Worm (Caenorhabditis elegans) whole organism, mixed stage, embryonic: Measurements from ENCODE around the gene fbxc-34.

Experiments
- blmp-1 ChIP-seq: fragments of 150-350 bp; optimal IDR thresholded peaks from 2 replicates; lab custom pipeline; 2014; ENCODE audit warnings: missing biosample characterization, missing genetic modification characterization
- ceh-39 ChIP-seq: fragments of 150-350 bp; optimal IDR thresholded peaks from 2 replicates; lab custom pipeline; 2014; ENCODE audit warnings: missing biosample characterization, missing genetic modification characterization
- ceh-83 ChIP-seq: fragments of 200-800 bp; sonication (Bioruptor generic); optimal IDR thresholded peaks from 2 replicates; lab custom pipeline; 2018; ENCODE audit warnings: mild to moderate bottlenecking, missing genetic modification characterization, missing compliant biosample characterization
- elt-1 ChIP-seq: sonication (generic microtip); optimal IDR thresholded peaks from 2 replicates; lab custom pipeline; 2017; ENCODE audit warnings: missing genetic modification characterization, mild to moderate bottlenecking, missing compliant biosample characterization, antibody characterized with exemption, moderate library complexity, borderline replicate concordance; ENCODE audit not compliant: insufficient read depth
- elt-3 ChIP-seq: fragments of 150-350 bp; optimal IDR thresholded peaks from 2 replicates; lab custom pipeline; 2014; ENCODE audit warnings: missing biosample characterization, missing genetic modification characterization
- lin-13 ChIP-seq: fragments of 150-350 bp; optimal IDR thresholded peaks from 2 replicates; lab custom pipeline; 2014; ENCODE audit warnings: missing biosample characterization, missing genetic modification characterization
- lsy-2 ChIP-seq: fragments of 150-350 bp; optimal IDR thresholded peaks from 2 replicates; lab custom pipeline; 2014; ENCODE audit warnings: missing biosample characterization, missing genetic modification characterization
- pha-4 ChIP-seq: fragments of 150-350 bp; optimal IDR thresholded peaks from 2 replicates; lab custom pipeline; 2018; ENCODE audit warnings: missing biosample characterization, missing genetic modification reagents, missing genetic modification characterization
- sem-2 ChIP-seq: fragments of 200-800 bp; sonication (Bioruptor generic); optimal IDR thresholded peaks from 2 replicates; lab custom pipeline; 2018; ENCODE audit warnings: mild to moderate bottlenecking, missing genetic modification characterization, missing compliant biosample characterization
- unc-39 ChIP-seq: fragments of 150-350 bp; optimal IDR thresholded peaks from 2 replicates; lab custom pipeline; 2014; ENCODE audit warnings: missing biosample characterization, missing genetic modification characterization
- ztf-11 ChIP-seq: fragments of 150-350 bp; optimal IDR thresholded peaks from 2 replicates; lab custom pipeline; 2014; ENCODE audit warnings: missing biosample characterization, missing genetic modification characterization

- no peak for TF ChIP-seq blmp-1
- TF ChIP-seq pha-4 (tag; lab: Kevin White, UChicago): no peak
- no peak for TF ChIP-seq ceh-83
- TF ChIP-seq elt-1: peak; percentile 22
- no peak for TF ChIP-seq lsy-2 (tag; lab: Kevin White, UChicago)
- TF ChIP-seq elt-3: no peak
- no peak for TF ChIP-seq lin-13 (tag; lab: Kevin White, UChicago)
- no peak for TF ChIP-seq ceh-39 (tag; lab: Kevin White, UChicago)
- no peak for TF ChIP-seq sem-2 (GFP tag; lab: Kevin White, UChicago)
- no peak for TF ChIP-seq unc-39 (tag; lab: Kevin White, UChicago)
- no peak for TF ChIP-seq ztf-11
Observed at ce11 chrII:900720-901332, 30.1 kb upstream of the fbxc-34 start, which contains the start of gene T07D3.9.
